Fruit fly (Drosophila melanogaster) whole organism, wandering third instar larva: ENCODE measurements around the gene CG9757.

Experiments used
- Abd-B ChIP-seq: fragments of >200 bp; optimal IDR thresholded peaks from 2 replicates; lab custom pipeline; 2017; ENCODE audit warnings: missing biosample characterization, missing genetic modification characterization
- CG32264 ChIP-seq: fragments of 200-800 bp; sonication (Bioruptor generic); optimal IDR thresholded peaks from 2 replicates; lab custom pipeline; 2016; ENCODE audit warnings: missing biosample characterization, missing genetic modification characterization
- CG9705 ChIP-seq: fragments of 200-800 bp; sonication (Bioruptor generic); optimal IDR thresholded peaks from 2 replicates; lab custom pipeline; 2018; ENCODE audit warnings: missing biosample characterization, mild to moderate bottlenecking, missing genetic modification characterization
- CrebA ChIP-seq: fragments of 200-800 bp; sonication (Bioruptor generic); optimal IDR thresholded peaks from 2 replicates; lab custom pipeline; 2016; ENCODE audit warnings: missing biosample characterization, mild to moderate bottlenecking, missing genetic modification characterization, borderline replicate concordance
- Dfd ChIP-seq: fragments of >200 bp; optimal IDR thresholded peaks from 2 replicates; lab custom pipeline; 2017; ENCODE audit warnings: missing biosample characterization, missing genetic modification characterization
- GATAd ChIP-seq: sonication (Bioruptor generic); optimal IDR thresholded peaks from 2 replicates; lab custom pipeline; 2016; ENCODE audit warnings: missing biosample characterization, missing genetic modification characterization
- HLH106 ChIP-seq: fragments of 200-800 bp; optimal IDR thresholded peaks from 3 replicates; lab custom pipeline; 2019; ENCODE audit warnings: missing biosample characterization, mild to moderate bottlenecking, missing genetic modification characterization, moderate library complexity
- Hnf4 ChIP-seq: fragments of 200-800 bp; sonication (Bioruptor generic); optimal IDR thresholded peaks from 2 replicates; lab custom pipeline; 2016; ENCODE audit warnings: missing biosample characterization, mild to moderate bottlenecking, missing genetic modification characterization
- Hr78 ChIP-seq: fragments of >200 bp; optimal IDR thresholded peaks from 2 replicates; lab custom pipeline; 2017; ENCODE audit warnings: missing biosample characterization, missing genetic modification characterization
- Jra ChIP-seq: sonication (Bioruptor generic); optimal IDR thresholded peaks from 2 replicates; lab custom pipeline; 2016; ENCODE audit warnings: missing biosample characterization, missing genetic modification characterization
- Mio ChIP-seq: sonication (Bioruptor generic); optimal IDR thresholded peaks from 2 replicates; lab custom pipeline; 2016; ENCODE audit warnings: missing biosample characterization, missing genetic modification characterization
- Myc ChIP-seq: fragments of >200 bp; optimal IDR thresholded peaks from 2 replicates; lab custom pipeline; 2017
- N ChIP-seq: fragments of >200 bp; optimal IDR thresholded peaks from 2 replicates; lab custom pipeline; 2018; ENCODE audit warnings: missing biosample characterization, missing external identifiers, missing genetic modification characterization
- OdsH ChIP-seq: fragments of 200-800 bp; sonication (Bioruptor generic); optimal IDR thresholded peaks from 2 replicates; lab custom pipeline; 2016; ENCODE audit warnings: missing biosample characterization, mild to moderate bottlenecking, missing genetic modification characterization
- Rel ChIP-seq, 2 experiments: fragments of 200-800 bp; sonication (Bioruptor generic) in 1 of 2; optimal IDR thresholded peaks; 2 replicates in 1 of 2; 3 replicates in 1 of 2; lab custom pipeline; 2016 to 2019; ENCODE audit warnings: mild to moderate bottlenecking in 2 of 2, missing biosample characterization in 2 of 2, missing genetic modification characterization in 2 of 2, moderate library complexity in 1 of 2
- Sp1 ChIP-seq: fragments of 200-800 bp; sonication (Bioruptor generic); optimal IDR thresholded peaks from 3 replicates; lab custom pipeline; 2019; ENCODE audit warnings: missing biosample characterization, mild to moderate bottlenecking, missing genetic modification characterization, moderate library complexity
- Vsx2 ChIP-seq: fragments of 200-300, 225-300 bp; sonication (Bioruptor generic); optimal IDR thresholded peaks from 2 replicates; lab custom pipeline; 2018; ENCODE audit warnings: missing biosample characterization, missing genetic modification characterization; ENCODE audit not compliant: partially characterized antibody
- br ChIP-seq: fragments of 200-800 bp; sonication (Bioruptor generic); optimal IDR thresholded peaks from 2 replicates; lab custom pipeline; 2016; ENCODE audit warnings: missing biosample characterization, missing genetic modification characterization
- brk ChIP-seq: fragments of 200-800 bp; sonication (Bioruptor generic); optimal IDR thresholded peaks from 2 replicates; lab custom pipeline; 2016; ENCODE audit warnings: missing biosample characterization, mild to moderate bottlenecking, missing genetic modification characterization
- dl ChIP-seq, 2 experiments: fragments of 175-275, 200-275 bp in 1 of 2; fragments of 200-275 bp in 1 of 2; sonication (Bioruptor generic); optimal IDR thresholded peaks; lab custom pipeline; 2018; ENCODE audit warnings: mild to moderate bottlenecking in 2 of 2, missing biosample characterization in 2 of 2, missing genetic modification characterization in 2 of 2, moderate library complexity in 2 of 2; ENCODE audit not compliant: partially characterized antibody in 2 of 2, insufficient read depth in 1 of 2
- dmrt93B ChIP-seq: fragments of 200-800 bp; sonication (Bioruptor generic); optimal IDR thresholded peaks from 2 replicates; lab custom pipeline; 2018; ENCODE audit warnings: missing biosample characterization, mild to moderate bottlenecking, missing genetic modification characterization
- dsf ChIP-seq: sonication (Bioruptor generic); optimal IDR thresholded peaks from 2 replicates; lab custom pipeline; 2016; ENCODE audit warnings: missing biosample characterization, missing genetic modification characterization, borderline replicate concordance
- ey ChIP-seq: fragments of 200-800 bp; sonication (Bioruptor generic); optimal IDR thresholded peaks from 2 replicates; lab custom pipeline; 2016; ENCODE audit warnings: missing biosample characterization, missing genetic modification characterization
- foxo ChIP-seq, 2 experiments: fragments of 200-800 bp; sonication (Bioruptor generic); optimal IDR thresholded peaks; 2 replicates in 1 of 2; 3 replicates in 1 of 2; lab custom pipeline; 2016 to 2017; ENCODE audit warnings: missing biosample characterization in 2 of 2, missing genetic modification characterization in 2 of 2
- h ChIP-seq: fragments of 200-800 bp; sonication (Bioruptor generic); optimal IDR thresholded peaks from 3 replicates; lab custom pipeline; 2016; ENCODE audit warnings: missing biosample characterization, mild to moderate bottlenecking, missing genetic modification characterization
- jim ChIP-seq: fragments of 175-275, 200-325 bp; sonication (Bioruptor generic); optimal IDR thresholded peaks from 2 replicates; lab custom pipeline; 2016; ENCODE audit warnings: missing biosample characterization, mild to moderate bottlenecking, missing genetic modification characterization
- psq ChIP-seq: fragments of 200-800 bp; sonication (Bioruptor generic); optimal IDR thresholded peaks from 3 replicates; lab custom pipeline; 2017; ENCODE audit warnings: missing biosample characterization, mild to moderate bottlenecking, missing genetic modification characterization, moderate library complexity
- sage ChIP-seq: fragments of 200-800 bp; sonication (Bioruptor generic); optimal IDR thresholded peaks from 2 replicates; lab custom pipeline; 2016; ENCODE audit warnings: missing biosample characterization, mild to moderate bottlenecking, missing genetic modification characterization
- sv ChIP-seq: fragments of 200-800 bp; sonication (Bioruptor generic); optimal IDR thresholded peaks from 3 replicates; lab custom pipeline; 2016; ENCODE audit warnings: missing biosample characterization, missing genetic modification characterization
- tai ChIP-seq: sonication (Bioruptor generic); optimal IDR thresholded peaks from 2 replicates; lab custom pipeline; 2016; ENCODE audit warnings: missing biosample characterization, missing genetic modification characterization
- usp ChIP-seq: fragments of >200 bp; optimal IDR thresholded peaks from 2 replicates; lab custom pipeline; 2017; ENCODE audit warnings: missing biosample characterization, missing genetic modification characterization
- woc ChIP-seq: sonication (Bioruptor generic); optimal IDR thresholded peaks from 2 replicates; lab custom pipeline; 2016; ENCODE audit warnings: missing biosample characterization, mild to moderate bottlenecking, missing genetic modification characterization

Gene CG9757

DNA sequence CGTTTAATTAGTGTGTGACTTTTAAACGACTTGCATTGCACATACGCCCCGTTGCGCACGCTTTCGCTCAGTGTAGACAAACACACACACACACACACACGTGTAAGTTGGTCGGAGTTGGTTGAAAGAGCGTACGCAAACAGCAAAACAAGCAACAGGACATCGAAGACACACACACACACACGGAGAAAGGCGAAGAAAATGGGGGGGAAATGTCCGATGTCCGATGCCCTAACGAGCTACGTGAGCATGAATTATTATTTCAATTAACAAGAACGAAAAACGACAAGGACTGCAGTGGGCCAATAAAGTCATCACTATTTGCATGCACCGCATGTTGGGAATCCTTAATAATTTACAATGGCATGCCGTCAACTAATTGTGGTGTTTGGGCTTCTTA is 5.0 kb upstream of the CG9757 start:
- TF ChIP-seq CG32264 (GFP tag; lab: Kevin White, UChicago) (no peak), Mio (GFP tag; lab: Kevin White, UChicago) (no peak), Hnf4 (GFP tag; lab: Kevin White, UChicago) (no peak), sv (no peak), dsf (GFP tag; lab: Kevin White, UChicago) (no peak), Vsx2 (no peak), tai (no peak)

- TF ChIP-seq Rel (GFP tag; optimal IDR thresholded peaks at IDR 0.05; lab: Kevin White, UChicago) (no peak), Rel (tag; optimal IDR thresholded peaks at IDR 0.05; lab: Kevin White, UChicago) (no peak), dmrt93B (no peak), sv (no peak), br (GFP tag; lab: Kevin White, UChicago) (no peak), CG32264 (GFP tag; lab: Kevin White, UChicago) (no peak), OdsH (GFP tag; lab: Kevin White, UChicago) (no peak), CrebA (GFP tag; lab: Kevin White, UChicago) (no peak), GATAd (GFP tag; lab: Kevin White, UChicago) (no peak), CG9705 (no peak), sage (GFP tag; lab: Kevin White, UChicago) (no peak), Mio (GFP tag; lab: Kevin White, UChicago) (no peak)
These were observed 3.4 kb upstream of the CG9757 start, which contains the start of gene CG9269 for dm6 chr3R:13615617-13616016. CG9269 (plus strand) TSS chr3R:13615917.

DNA sequence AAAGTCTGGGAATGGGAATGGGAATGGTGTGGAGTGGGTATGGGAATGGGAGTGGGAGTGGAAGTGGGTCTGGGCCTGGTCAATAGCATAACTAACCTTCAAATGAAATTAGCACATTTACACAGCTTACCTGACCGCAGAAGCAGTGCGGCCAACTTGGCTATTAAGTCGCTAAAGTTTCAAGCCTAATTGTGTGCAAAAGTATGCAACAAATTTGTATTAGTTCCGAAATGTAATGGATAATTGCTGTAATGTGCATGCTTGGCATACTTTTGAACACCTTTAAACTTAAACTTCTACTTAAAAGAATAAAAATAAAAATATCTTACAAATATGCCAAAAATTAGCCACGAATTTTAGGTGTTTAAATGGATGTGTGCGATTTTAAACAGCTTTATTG is 2.8 kb upstream of the CG9757 start:
- TF ChIP-seq Myc (lab: Kevin White, UChicago) (no peak), Sp1 (GFP tag; lab: Kevin White, UChicago) (no peak), sage (GFP tag; lab: Kevin White, UChicago) (no peak), dmrt93B (no peak), N (GFP tag; lab: Kevin White, UChicago) (no peak), sv (no peak), br (GFP tag; lab: Kevin White, UChicago) (no peak), Jra (no peak), Hnf4 (GFP tag; lab: Kevin White, UChicago) (no peak), Vsx2 (no peak), CG9705 (no peak), Rel (GFP tag; optimal IDR thresholded peaks at IDR 0.05; lab: Kevin White, UChicago) (no peak), Rel (tag; optimal IDR thresholded peaks at IDR 0.05; lab: Kevin White, UChicago) (no peak)
- TF ChIP-seq, all 38 proteins: peak for 0

dm6 chr3R:13609146-13609545 is 3.1 kb downstream of the CG9757 start, which contains the start of gene CG9759:
CG9759 (minus strand) TSS chr3R:13609246.
- TF ChIP-seq jim (GFP tag; lab: Kevin White, UChicago) (no peak), Rel (GFP tag; optimal IDR thresholded peaks at IDR 0.05; lab: Kevin White, UChicago) (no peak), Rel (tag; optimal IDR thresholded peaks at IDR 0.05; lab: Kevin White, UChicago) (no peak), woc (no peak), Vsx2 (no peak), foxo (GFP tag; optimal IDR thresholded peaks at IDR 0.05; lab: Kevin White, UChicago) (no peak), brk (GFP tag; lab: Kevin White, UChicago) (no peak), usp (GFP tag; lab: Kevin White, UChicago) (no peak), psq (GFP tag; lab: Kevin White, UChicago) (no peak), Myc (lab: Kevin White, UChicago) (no peak), Jra (no peak), HLH106 (no peak), h (GFP tag; lab: Kevin White, UChicago) (no peak), dl (GFP tag; optimal IDR thresholded peaks at IDR 0.05; lab: Kevin White, UChicago; ENCODE audit: insufficient read depth in 1 of 2, partially characterized antibody in 2 of 2) (no peak), tai (no peak), Hr78 (no peak), ey (no peak), sv (no peak), dsf (GFP tag; lab: Kevin White, UChicago) (no peak)

- TF ChIP-seq dl (GFP tag; optimal IDR thresholded peaks at IDR 0.05; lab: Kevin White, UChicago; ENCODE audit: insufficient read depth in 1 of 2, partially characterized antibody in 2 of 2) = no peak
- TF ChIP-seq CG32264 (GFP tag; lab: Kevin White, UChicago) = no peak
- TF ChIP-seq sv = no peak
- TF ChIP-seq br (GFP tag; lab: Kevin White, UChicago) = no peak
- TF ChIP-seq Dfd (GFP tag; lab: Kevin White, UChicago) = no peak
- TF ChIP-seq woc = no peak
- no peak for TF ChIP-seq h (GFP tag; lab: Kevin White, UChicago)
- no peak for TF ChIP-seq Abd-B (GFP tag; lab: Kevin White, UChicago)
- no peak for TF ChIP-seq usp (GFP tag; lab: Kevin White, UChicago)
- TF ChIP-seq ey = no peak
- TF ChIP-seq Vsx2 = no peak
These were observed 11.7 kb downstream of the CG9757 start for dm6 chr3R:13600539-13600938.
